Fruit fly (Drosophila melanogaster) whole organism, prepupa: ENCODE measurements around the gene papi.

Source experiments
- CG8319 ChIP-seq: fragments of 200-800 bp; sonication (Bioruptor generic); optimal IDR thresholded peaks from 3 replicates; lab custom pipeline; 2016; ENCODE audit warnings: missing biosample characterization, missing genetic modification characterization
- Lpt ChIP-seq: fragments of 200-800 bp; sonication (Bioruptor generic); optimal IDR thresholded peaks from 3 replicates; lab custom pipeline; 2016; ENCODE audit warnings: missing biosample characterization, missing genetic modification characterization
- Met ChIP-seq: fragments of 200-800 bp; sonication (Bioruptor generic); optimal IDR thresholded peaks from 3 replicates; lab custom pipeline; 2016; ENCODE audit warnings: missing biosample characterization, missing genetic modification characterization
- dsx ChIP-seq: fragments of 200-800 bp; optimal IDR thresholded peaks from 3 replicates; lab custom pipeline; 2019; ENCODE audit warnings: missing biosample characterization, mild to moderate bottlenecking, missing genetic modification characterization, moderate library complexity; ENCODE audit not compliant: poor library complexity, severe bottlenecking

DNA sequence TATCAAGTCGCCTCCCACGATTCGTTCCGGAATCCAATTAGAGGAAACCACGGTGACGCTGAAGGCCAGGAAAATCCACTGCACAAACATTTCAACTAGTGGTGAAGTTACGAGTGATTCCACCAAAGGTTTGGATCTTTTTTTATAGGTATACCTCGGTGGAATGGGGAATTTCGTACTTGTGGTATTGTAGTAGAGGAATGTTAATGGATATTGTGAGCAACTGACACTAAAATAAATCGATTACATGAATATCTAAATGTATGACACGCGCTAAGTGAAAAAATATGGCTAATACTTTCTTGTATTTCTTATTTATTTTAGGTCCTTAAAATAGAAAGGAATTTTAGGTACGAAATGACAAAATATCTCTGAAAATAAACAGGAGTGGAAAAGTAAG lies 31.7 kb downstream of the papi start, which contains the start of gene CG17239:
- TF ChIP-seq Lpt (no peak), CG8319 (GFP tag; lab: Kevin White, UChicago) (no peak), Met (GFP tag; lab: Kevin White, UChicago) (no peak), dsx (GFP tag; lab: Kevin White, UChicago) (no peak)
